Worm (Caenorhabditis elegans): ENCODE results near the gene C33F10.14.
A peak's percentile ranks its signal among the peaks of the same experiment; 100 is the strongest.

C33F10.14 gene

ce11 chrII:4800524-4800923 lies 3.4 kb downstream of the C33F10.14 start:
- no peak for TF ChIP-seq lin-54 (GFP tag; optimal IDR thresholded peaks at IDR 0.05)
- no peak for TF ChIP-seq B0261.1 (tag; optimal IDR thresholded peaks at IDR 0.05)
- TF ChIP-seq B0019.2 (GFP tag; conservative IDR thresholded peaks at IDR 0.05), result no peak
- TF ChIP-seq ztf-26 (tag; optimal IDR thresholded peaks at IDR 0.05), result no peak
- TF ChIP-seq lin-26 (GFP tag; IDR thresholded peaks at IDR 0.05), result no peak

DNA sequence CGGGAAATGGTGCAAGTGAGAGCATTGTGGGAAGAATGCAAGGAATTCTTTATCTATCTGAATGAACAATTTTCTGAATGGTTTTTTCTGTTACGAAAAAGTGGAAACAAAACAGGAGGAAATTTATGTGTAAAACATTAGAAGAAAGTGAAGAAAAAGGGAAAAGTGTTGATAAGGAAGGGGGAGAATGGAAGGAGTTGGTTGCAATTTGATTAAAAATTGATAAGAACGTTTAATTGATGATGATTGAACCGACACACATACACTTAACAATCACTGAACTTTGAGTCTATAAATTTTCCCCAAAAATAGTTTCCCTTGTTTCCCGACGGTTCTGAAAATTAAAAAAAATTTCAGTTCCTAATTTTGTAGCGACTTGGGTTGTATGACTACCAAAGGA lies 5.7 kb downstream of the C33F10.14 start:
- TF ChIP-seq nfya-2 (GFP tag; IDR thresholded peaks at IDR 0.05) (no peak), Y79H2A.3 (GFP tag; conservative IDR thresholded peaks at IDR 0.05) (no peak), pbrm-1 (GFP tag; IDR thresholded peaks at IDR 0.05) (no peak), athp-1 (tag; optimal IDR thresholded peaks at IDR 0.05) (no peak), nhr-80 (tag; optimal IDR thresholded peaks at IDR 0.05) (peak; percentile 63)

DNA sequence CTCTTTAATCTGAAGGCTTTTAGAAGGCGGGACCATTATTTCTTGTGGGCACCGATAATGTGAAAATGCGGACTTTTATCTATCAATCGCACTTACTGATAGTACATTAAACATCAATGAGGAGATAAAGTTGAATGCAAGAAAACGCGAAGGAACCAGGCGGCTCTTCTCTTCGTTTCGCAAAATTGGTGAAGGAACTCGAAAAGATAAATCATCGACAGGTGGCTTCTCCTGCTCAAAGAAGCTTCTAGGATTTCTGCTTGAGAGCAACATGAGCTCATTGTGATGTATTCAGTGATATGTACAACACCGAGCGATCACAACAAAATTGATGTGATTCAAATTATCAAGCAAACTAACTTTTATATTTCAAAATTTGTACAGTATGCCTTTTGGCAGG lies 8.6 kb downstream of the C33F10.14 start:
- TF ChIP-seq hrde-1 (tag; optimal IDR thresholded peaks at IDR 0.05; ENCODE audit: borderline replicate concordance) (no peak), fkh-3 (tag; optimal IDR thresholded peaks at IDR 0.05) (no peak), ekl-4 (GFP tag; IDR thresholded peaks at IDR 0.05) (no peak), sea-2 (GFP tag; IDR thresholded peaks at IDR 0.05) (no peak)

DNA sequence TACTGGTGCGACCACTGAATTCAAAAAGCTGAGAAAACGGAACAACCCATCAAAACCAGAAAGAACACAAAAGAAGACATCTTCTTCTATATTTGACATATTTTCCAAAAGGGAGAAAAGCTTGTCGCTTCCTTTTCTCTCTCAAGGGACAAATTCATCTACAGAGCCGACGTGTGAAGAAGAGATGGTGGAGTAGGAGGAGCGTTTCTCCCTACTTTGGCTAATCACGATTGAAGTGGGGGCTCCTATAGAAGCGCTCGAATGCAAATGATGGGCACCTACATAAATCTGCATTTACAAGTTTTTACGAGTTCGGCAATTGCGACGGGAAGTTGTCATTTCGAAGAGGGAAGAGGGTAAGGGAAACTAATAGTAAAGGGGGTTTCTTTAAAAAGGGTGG lies 9.1 kb downstream of the C33F10.14 start:
- no peak for TF ChIP-seq K12H6.12 (tag; optimal IDR thresholded peaks at IDR 0.05)
- no peak for TF ChIP-seq snpc-4 (GFP tag; optimal IDR thresholded peaks at IDR 0.05)
- no peak for TF ChIP-seq snpc-4 (tag; optimal IDR thresholded peaks at IDR 0.05)
- no peak for TF ChIP-seq B0336.3 (GFP tag; IDR thresholded peaks at IDR 0.05)
- no peak for TF ChIP-seq mel-28 (tag; optimal IDR thresholded peaks at IDR 0.05; ENCODE audit: borderline replicate concordance)
- no peak for TF ChIP-seq Y79H2A.3 (GFP tag; conservative IDR thresholded peaks at IDR 0.05)
- TF ChIP-seq B0261.1 (tag; optimal IDR thresholded peaks at IDR 0.05), result no peak
- TF ChIP-seq sptf-2 (GFP tag; optimal IDR thresholded peaks at IDR 0.05), result no peak
- TF ChIP-seq attf-3 (GFP tag; conservative IDR thresholded peaks at IDR 0.05), result no peak
- no peak for TF ChIP-seq attf-6 (GFP tag; IDR thresholded peaks at IDR 0.05)
- TF ChIP-seq ztf-18 (tag; optimal IDR thresholded peaks at IDR 0.05), result no peak
- no peak for TF ChIP-seq egrh-3 (GFP tag; IDR thresholded peaks at IDR 0.05)
- no peak for TF ChIP-seq bed-1 (GFP tag; IDR thresholded peaks at IDR 0.05)
- no peak for TF ChIP-seq F49E8.2 (tag; optimal IDR thresholded peaks at IDR 0.05; ENCODE audit: insufficient read depth)
- no peak for TF ChIP-seq nhr-120 (GFP tag; IDR thresholded peaks at IDR 0.05)
- no peak for TF ChIP-seq lin-35 (GFP tag; optimal IDR thresholded peaks at IDR 0.05)
- no peak for TF ChIP-seq F55B11.4 (tag; optimal IDR thresholded peaks at IDR 0.05; ENCODE audit: borderline replicate concordance, insufficient read depth)
- no peak for TF ChIP-seq C06A6.2 (GFP tag; conservative IDR thresholded peaks at IDR 0.05)
- TF ChIP-seq rcor-1 (GFP tag; IDR thresholded peaks at IDR 0.05), result no peak

ce11 chrII:4806726-4807125 lies 9.6 kb downstream of the C33F10.14 start:
- TF ChIP-seq hsf-1 (GFP tag; IDR thresholded peaks at IDR 0.05), result no peak
- no peak for TF ChIP-seq lsl-1 (GFP tag; optimal IDR thresholded peaks at IDR 0.05)
- no peak for TF ChIP-seq sptf-2 (GFP tag; optimal IDR thresholded peaks at IDR 0.05)
- no peak for TF ChIP-seq sea-2 (GFP tag; IDR thresholded peaks at IDR 0.05)
- no peak for TF ChIP-seq ceh-27 (GFP tag; optimal IDR thresholded peaks at IDR 0.05)
- no peak for TF ChIP-seq mcd-1 (GFP tag; IDR thresholded peaks at IDR 0.05)
- no peak for TF ChIP-seq egrh-3 (GFP tag; IDR thresholded peaks at IDR 0.05)
- no peak for TF ChIP-seq cebp-2 (GFP tag; IDR thresholded peaks at IDR 0.05)
- no peak for TF ChIP-seq hlh-12 (tag; optimal IDR thresholded peaks at IDR 0.05)
- no peak for TF ChIP-seq snpc-3.4 (tag; optimal IDR thresholded peaks at IDR 0.05)
- TF ChIP-seq C17E4.6 (GFP tag; IDR thresholded peaks at IDR 0.05), result no peak
- no peak for TF ChIP-seq lag-1 (GFP tag; IDR thresholded peaks at IDR 0.05)
- TF ChIP-seq tbx-9 (tag; optimal IDR thresholded peaks at IDR 0.05; ENCODE audit: borderline replicate concordance), result no peak

Measured in whole organism, young adult.